Worm (Caenorhabditis elegans) whole organism, L1 larva: ENCODE results near the gene twk-34.

Experiments used
- ama-1 ChIP-seq: fragments of 150-350 bp; optimal IDR thresholded peaks from 2 replicates; lab custom pipeline; 2014
- ceh-63 ChIP-seq: fragments of 200-800 bp; sonication (Bioruptor generic); optimal IDR thresholded peaks from 2 replicates; lab custom pipeline; 2018; ENCODE audit warnings: mild to moderate bottlenecking, missing genetic modification characterization, missing compliant biosample characterization
- ceh-82 ChIP-seq, 3 experiments: fragments of 150-350 bp in 1 of 3; sonication (generic microtip) in 2 of 3; optimal IDR thresholded peaks; 2 replicates each; lab custom pipeline; 2014 to 2017; ENCODE audit warnings: missing biosample characterization in 3 of 3, missing genetic modification characterization in 3 of 3
- ceh-88 ChIP-seq: fragments of 200-800 bp; sonication (Bioruptor generic); IDR thresholded peaks from 2 replicates; pipeline ENCODE4 v1.3.6; 2022; ENCODE audit warnings: missing genetic modification characterization, missing compliant biosample characterization
- efl-1 ChIP-seq, 4 experiments: fragments of 150-350 bp; optimal IDR thresholded peaks in 3 of 4; peaks in 1 of 4; 1 replicate in 1 of 4; 2 replicates in 3 of 4; lab custom pipeline; 2014; ENCODE audit warnings: missing biosample characterization in 2 of 4, missing genetic modification characterization in 2 of 4, missing genetic modification reagents in 2 of 4
- ets-5 ChIP-seq: fragments of 200-800 bp; sonication (Bioruptor generic); IDR thresholded peaks from 2 replicates; pipeline ENCODE4 v1.3.6; 2022; ENCODE audit warnings: missing genetic modification characterization, missing compliant biosample characterization
- fkh-10 ChIP-seq: sonication (generic microtip); optimal IDR thresholded peaks from 2 replicates; lab custom pipeline; 2017; ENCODE audit warnings: missing biosample characterization, missing genetic modification reagents, missing genetic modification characterization
- fos-1 ChIP-seq: fragments of 150-350 bp; optimal IDR thresholded peaks from 2 replicates; lab custom pipeline; 2014; ENCODE audit warnings: missing biosample characterization, missing genetic modification characterization
- grh-1 ChIP-seq: fragments of 200-800 bp; sonication (Bioruptor generic); IDR thresholded peaks from 2 replicates; pipeline ENCODE4 v1.3.6; 2022; ENCODE audit warnings: missing genetic modification reagents, missing genetic modification characterization, missing compliant biosample characterization
- lin-14 ChIP-seq: fragments of 200-800 bp; sonication (Bioruptor generic); optimal IDR thresholded peaks from 2 replicates; lab custom pipeline; 2018; ENCODE audit warnings: mild to moderate bottlenecking, missing genetic modification characterization, moderate library complexity, missing compliant biosample characterization
- lin-39 ChIP-seq: fragments of 150-350 bp; optimal IDR thresholded peaks from 2 replicates; lab custom pipeline; 2014; ENCODE audit warnings: missing biosample characterization, missing genetic modification reagents, missing genetic modification characterization
- nhr-28 ChIP-seq: fragments of 150-350 bp; optimal IDR thresholded peaks from 2 replicates; lab custom pipeline; 2014; ENCODE audit warnings: missing biosample characterization, missing genetic modification characterization
- nhr-90 ChIP-seq: sonication (generic microtip); optimal IDR thresholded peaks from 2 replicates; lab custom pipeline; 2016; ENCODE audit warnings: mild to moderate bottlenecking, missing genetic modification characterization, missing compliant biosample characterization; ENCODE audit not compliant: poor library complexity
- ztf-11 ChIP-seq, 2 experiments: sonication (generic microtip); optimal IDR thresholded peaks; 2 replicates each; lab custom pipeline; 2016 to 2017; ENCODE audit warnings: missing genetic modification characterization in 2 of 2, missing biosample characterization in 1 of 2, missing compliant biosample characterization in 1 of 2

- TF ChIP-seq nhr-28: no peak
- no peak for TF ChIP-seq fkh-10 (GFP tag; lab: Kevin White, UChicago)
- TF ChIP-seq ceh-88: no peak
- no peak for TF ChIP-seq ztf-11 (tag; optimal IDR thresholded peaks at IDR 0.05; lab: Kevin White, UChicago)
- no peak for TF ChIP-seq lin-14 (GFP tag; lab: Kevin White, UChicago)
- no peak for TF ChIP-seq lin-39 (tag; lab: Kevin White, UChicago)
- no peak for TF ChIP-seq ceh-82 (tag; optimal IDR thresholded peaks at IDR 0.05; lab: Kevin White, UChicago)
- no peak for TF ChIP-seq fos-1 (tag; lab: Kevin White, UChicago)
- TF ChIP-seq nhr-90: no peak
- TF ChIP-seq ceh-63 (GFP tag; lab: Kevin White, UChicago): no peak
- TF ChIP-seq ets-5: no peak
- no peak for TF ChIP-seq ama-1 (lab: Kevin White, UChicago)
- no peak for TF ChIP-seq efl-1 (optimal IDR thresholded peaks at IDR 0.05; lab: Kevin White, UChicago)
- TF ChIP-seq efl-1 (GFP tag; optimal IDR thresholded peaks at IDR 0.05 in 1 of 2; lab: Kevin White, UChicago): no peak
- no peak for TF ChIP-seq grh-1 (GFP tag; lab: Robert Waterston, UW)
Measured at ce11 chrV:15735720-15736119, 31.0 kb downstream of the twk-34 start, which contains the start of gene str-27.
